Worm (Caenorhabditis elegans) whole organism, L1 larva: ENCODE measurements around the gene cnep-1.

Experiments used
- C16A3.4 ChIP-seq: fragments of 150-350 bp; optimal IDR thresholded peaks from 2 replicates; lab custom pipeline; 2014; ENCODE audit warnings: missing biosample characterization, missing genetic modification characterization
- C34B4.2 ChIP-seq: sonication (generic microtip); optimal IDR thresholded peaks from 2 replicates; lab custom pipeline; 2017; ENCODE audit warnings: mild to moderate bottlenecking, missing genetic modification characterization, missing compliant biosample characterization
- blmp-1 ChIP-seq: fragments of 150-350 bp; optimal IDR thresholded peaks from 2 replicates; lab custom pipeline; 2014; ENCODE audit warnings: missing biosample characterization, missing genetic modification characterization
- ceh-8 ChIP-seq: fragments of 200-800 bp; sonication (Bioruptor generic); optimal IDR thresholded peaks from 2 replicates; lab custom pipeline; 2018; ENCODE audit warnings: mild to moderate bottlenecking, missing genetic modification characterization, moderate library complexity, missing compliant biosample characterization
- ceh-82 ChIP-seq, 3 experiments: fragments of 150-350 bp in 1 of 3; sonication (generic microtip) in 2 of 3; optimal IDR thresholded peaks; 2 replicates each; lab custom pipeline; 2014 to 2017; ENCODE audit warnings: missing biosample characterization in 3 of 3, missing genetic modification characterization in 3 of 3
- ceh-90 ChIP-seq: sonication (generic microtip); optimal IDR thresholded peaks from 2 replicates; lab custom pipeline; 2016; ENCODE audit warnings: missing genetic modification characterization, missing compliant biosample characterization
- dsc-1 ChIP-seq: sonication (generic microtip); optimal IDR thresholded peaks from 2 replicates; lab custom pipeline; 2016; ENCODE audit warnings: mild to moderate bottlenecking, missing genetic modification characterization, missing compliant biosample characterization
- efl-1 ChIP-seq, 4 experiments: fragments of 150-350 bp; optimal IDR thresholded peaks in 3 of 4; peaks in 1 of 4; 1 replicate in 1 of 4; 2 replicates in 3 of 4; lab custom pipeline; 2014; ENCODE audit warnings: missing biosample characterization in 2 of 4, missing genetic modification characterization in 2 of 4, missing genetic modification reagents in 2 of 4
- elt-2 ChIP-seq: sonication (generic microtip); optimal IDR thresholded peaks from 2 replicates; lab custom pipeline; 2016; ENCODE audit warnings: missing genetic modification characterization, mild to moderate bottlenecking, inconsistent platforms, missing compliant biosample characterization, missing genetic modification reagents
- elt-3 ChIP-seq, 6 experiments: fragments of 150-350 bp in 1 of 6; sonication (generic microtip); optimal IDR thresholded peaks; 2 replicates each; lab custom pipeline; 2017 to 2018; ENCODE audit warnings: missing biosample characterization in 6 of 6, missing genetic modification characterization in 6 of 6, inconsistent platforms in 1 of 6
- hlh-17 ChIP-seq: fragments of 200-800 bp; sonication (Bioruptor generic); optimal IDR thresholded peaks from 2 replicates; lab custom pipeline; 2018; ENCODE audit warnings: missing genetic modification characterization, mild to moderate bottlenecking, missing compliant biosample characterization, moderate library complexity, borderline replicate concordance
- lin-13 ChIP-seq: fragments of 150-350 bp; optimal IDR thresholded peaks from 2 replicates; lab custom pipeline; 2014; ENCODE audit warnings: missing biosample characterization, missing genetic modification reagents, missing genetic modification characterization
- lin-14 ChIP-seq: fragments of 200-800 bp; sonication (Bioruptor generic); optimal IDR thresholded peaks from 2 replicates; lab custom pipeline; 2018; ENCODE audit warnings: mild to moderate bottlenecking, missing genetic modification characterization, moderate library complexity, missing compliant biosample characterization
- lin-15B ChIP-seq: fragments of 150-350 bp; sonication (generic microtip); optimal IDR thresholded peaks from 3 replicates; lab custom pipeline; 2014; ENCODE audit warnings: missing biosample characterization, missing genetic modification characterization
- lin-35 ChIP-seq, 2 experiments: fragments of 150-350 bp; optimal IDR thresholded peaks; 2 replicates each; lab custom pipeline; 2014; ENCODE audit warnings: missing biosample characterization in 2 of 2, missing genetic modification characterization in 2 of 2, missing genetic modification reagents in 2 of 2
- lin-39 ChIP-seq: fragments of 150-350 bp; optimal IDR thresholded peaks from 2 replicates; lab custom pipeline; 2014; ENCODE audit warnings: missing biosample characterization, missing genetic modification reagents, missing genetic modification characterization
- lir-3 ChIP-seq: sonication (generic microtip); optimal IDR thresholded peaks from 2 replicates; lab custom pipeline; 2016; ENCODE audit warnings: mild to moderate bottlenecking, missing genetic modification characterization, moderate library complexity, missing compliant biosample characterization; ENCODE audit not compliant: poor library complexity
- lsy-2 ChIP-seq, 2 experiments: fragments of 150-350 bp; optimal IDR thresholded peaks; 2 replicates each; lab custom pipeline; 2014; ENCODE audit warnings: missing biosample characterization in 2 of 2, missing genetic modification characterization in 2 of 2
- nhr-12 ChIP-seq: sonication (generic microtip); optimal IDR thresholded peaks from 2 replicates; lab custom pipeline; 2017; ENCODE audit warnings: missing biosample characterization, missing genetic modification characterization
- nhr-19 ChIP-seq: fragments of 200-800 bp; sonication (Bioruptor generic); conservative IDR thresholded peaks from 2 replicates; pipeline ENCODE4 v1.3.6; 2022; ENCODE audit warnings: missing genetic modification characterization, missing compliant biosample characterization
- nhr-20 ChIP-seq: sonication (generic microtip); optimal IDR thresholded peaks from 2 replicates; lab custom pipeline; 2016; ENCODE audit warnings: mild to moderate bottlenecking, missing genetic modification characterization, missing compliant biosample characterization
- nhr-237 ChIP-seq: fragments of 150-350 bp; optimal IDR thresholded peaks from 2 replicates; lab custom pipeline; 2014; ENCODE audit warnings: missing biosample characterization, missing genetic modification characterization
- nhr-47 ChIP-seq: sonication (generic microtip); optimal IDR thresholded peaks from 2 replicates; lab custom pipeline; 2016; ENCODE audit warnings: mild to moderate bottlenecking, missing genetic modification characterization, moderate library complexity, missing compliant biosample characterization
- nhr-76 ChIP-seq: sonication (generic microtip); optimal IDR thresholded peaks from 2 replicates; lab custom pipeline; 2017; ENCODE audit warnings: missing biosample characterization, missing genetic modification characterization
- nhr-85 ChIP-seq: sonication (generic microtip); peaks from one replicate; lab custom pipeline; 2016; ENCODE audit warnings: missing genetic modification characterization, inconsistent platforms, missing compliant biosample characterization
- nhr-90 ChIP-seq: sonication (generic microtip); optimal IDR thresholded peaks from 2 replicates; lab custom pipeline; 2016; ENCODE audit warnings: mild to moderate bottlenecking, missing genetic modification characterization, missing compliant biosample characterization; ENCODE audit not compliant: poor library complexity
- rnt-1 ChIP-seq: sonication (generic microtip); optimal IDR thresholded peaks from 2 replicates; lab custom pipeline; 2016; ENCODE audit warnings: mild to moderate bottlenecking, missing genetic modification characterization, moderate library complexity, missing compliant biosample characterization
- skn-1 ChIP-seq: fragments of 150-350 bp; optimal IDR thresholded peaks from 2 replicates; lab custom pipeline; 2014; ENCODE audit warnings: missing biosample characterization, missing genetic modification characterization
- snu-23 ChIP-seq: sonication (generic microtip); optimal IDR thresholded peaks from 2 replicates; lab custom pipeline; 2016; ENCODE audit warnings: missing genetic modification characterization, missing compliant biosample characterization
- sptf-1 ChIP-seq: fragments of 150-350 bp; optimal IDR thresholded peaks from 2 replicates; lab custom pipeline; 2014; ENCODE audit warnings: missing biosample characterization, missing genetic modification characterization
- swsn-7 ChIP-seq: sonication (generic microtip); optimal IDR thresholded peaks from 2 replicates; lab custom pipeline; 2016; ENCODE audit warnings: missing genetic modification characterization, missing compliant biosample characterization
- tlp-1 ChIP-seq: fragments of 150-350 bp; optimal IDR thresholded peaks from 2 replicates; lab custom pipeline; 2014; ENCODE audit warnings: missing biosample characterization, missing genetic modification characterization
- unc-130 ChIP-seq: fragments of 150-350 bp; optimal IDR thresholded peaks from 2 replicates; lab custom pipeline; 2017; ENCODE audit warnings: missing biosample characterization, missing genetic modification characterization, inconsistent platforms
- unc-98 ChIP-seq: fragments of 200-800 bp; sonication (Bioruptor generic); IDR thresholded peaks from 2 replicates; pipeline ENCODE4 v1.3.6; 2022; ENCODE audit warnings: missing genetic modification characterization, missing compliant biosample characterization
- vab-15 ChIP-seq: sonication (generic microtip); optimal IDR thresholded peaks from 2 replicates; lab custom pipeline; 2017; ENCODE audit warnings: missing genotype, mild to moderate bottlenecking, missing genetic modification characterization, missing compliant biosample characterization
- zip-4 ChIP-seq: fragments of 200-800 bp; sonication (Bioruptor generic); optimal IDR thresholded peaks from 2 replicates; lab custom pipeline; 2018; ENCODE audit warnings: mild to moderate bottlenecking, missing genetic modification characterization, moderate library complexity, missing compliant biosample characterization
- ztf-11 ChIP-seq, 2 experiments: sonication (generic microtip); optimal IDR thresholded peaks; 2 replicates each; lab custom pipeline; 2016 to 2017; ENCODE audit warnings: missing genetic modification characterization in 2 of 2, missing biosample characterization in 1 of 2, missing compliant biosample characterization in 1 of 2

Gene cnep-1

DNA sequence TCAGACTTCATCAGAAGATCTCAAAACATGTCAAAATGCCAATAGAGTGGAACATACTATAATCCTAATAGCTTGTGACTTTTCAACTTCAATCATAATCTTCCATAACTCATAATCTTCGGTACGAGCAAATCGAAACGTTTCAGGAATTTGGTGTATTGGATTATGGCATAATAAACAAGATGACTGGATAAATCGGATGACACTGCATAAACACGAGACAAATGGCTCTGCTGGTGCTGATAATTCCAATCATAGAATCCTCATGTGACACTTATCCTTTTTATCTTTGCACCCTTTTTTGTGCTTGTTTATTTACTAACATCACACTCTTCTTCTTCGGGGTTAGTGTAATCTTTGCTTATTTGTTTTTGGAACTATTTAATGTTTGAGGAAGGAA, 27.1 kb upstream of the cnep-1 start (continued):
- TF ChIP-seq ztf-11 (tag; optimal IDR thresholded peaks at IDR 0.05; lab: Kevin White, UChicago) (no peak), nhr-47 (peak; percentile 56)
- TF ChIP-seq, all 84 proteins: peak for 11

- no peak for TF ChIP-seq efl-1 (optimal IDR thresholded peaks at IDR 0.05; lab: Kevin White, UChicago)
- peak in 1 of 2 experiments; percentile 59 for TF ChIP-seq efl-1 (GFP tag; optimal IDR thresholded peaks at IDR 0.05 in 1 of 2; lab: Kevin White, UChicago)
- TF ChIP-seq ceh-8 (GFP tag; lab: Kevin White, UChicago) = no peak
- TF ChIP-seq hlh-17 = no peak
- TF ChIP-seq nhr-19 (GFP tag; lab: Robert Waterston, UW) = no peak
- TF ChIP-seq sptf-1 (tag; lab: Kevin White, UChicago) = no peak
Observed at ce11 chrII:7287140-7287539, 23.0 kb upstream of the cnep-1 start.

ce11 chrII:7287709-7288108, 22.4 kb upstream of the cnep-1 start:
- TF ChIP-seq lsy-2 (tag; optimal IDR thresholded peaks at IDR 0.05; lab: Kevin White, UChicago) (no peak), lir-3 (tag; lab: Kevin White, UChicago) (no peak), zip-4 (GFP tag; lab: Kevin White, UChicago) (peak; percentile 14), tlp-1 (tag; lab: Kevin White, UChicago) (no peak), lin-14 (GFP tag; lab: Kevin White, UChicago) (peak; percentile 59), nhr-20 (peak; percentile 68), rnt-1 (tag; lab: Kevin White, UChicago) (no peak), unc-98 (GFP tag; lab: Robert Waterston, UW) (no peak), nhr-237 (no peak), blmp-1 (tag; lab: Kevin White, UChicago) (peak; percentile 37), C16A3.4 (tag; lab: Kevin White, UChicago) (peak; percentile 8), nhr-85 (tag; lab: Kevin White, UChicago) (peak; percentile 77), nhr-19 (GFP tag; lab: Robert Waterston, UW) (peak; percentile 47), efl-1 (optimal IDR thresholded peaks at IDR 0.05; lab: Kevin White, UChicago) (no peak), efl-1 (GFP tag; optimal IDR thresholded peaks at IDR 0.05 in 1 of 2; lab: Kevin White, UChicago) (peak in 1 of 2 experiments; percentile 82), lin-13 (GFP tag; lab: Kevin White, UChicago) (no peak), elt-2 (peak; percentile 53), ceh-82 (tag; optimal IDR thresholded peaks at IDR 0.05; lab: Kevin White, UChicago) (no peak), elt-3 (tag; optimal IDR thresholded peaks at IDR 0.05; lab: Kevin White, UChicago) (peak in 5 of 6 experiments; percentile 50 to 97 (median 72)), lin-35 (GFP tag; optimal IDR thresholded peaks at IDR 0.05; lab: Kevin White, UChicago) (peak in 1 of 2 experiments; percentile 57), skn-1 (tag; lab: Kevin White, UChicago) (peak; percentile 0), nhr-90 (tag; lab: Kevin White, UChicago) (peak; percentile 47), swsn-7 (tag; lab: Kevin White, UChicago) (no peak)

DNA sequence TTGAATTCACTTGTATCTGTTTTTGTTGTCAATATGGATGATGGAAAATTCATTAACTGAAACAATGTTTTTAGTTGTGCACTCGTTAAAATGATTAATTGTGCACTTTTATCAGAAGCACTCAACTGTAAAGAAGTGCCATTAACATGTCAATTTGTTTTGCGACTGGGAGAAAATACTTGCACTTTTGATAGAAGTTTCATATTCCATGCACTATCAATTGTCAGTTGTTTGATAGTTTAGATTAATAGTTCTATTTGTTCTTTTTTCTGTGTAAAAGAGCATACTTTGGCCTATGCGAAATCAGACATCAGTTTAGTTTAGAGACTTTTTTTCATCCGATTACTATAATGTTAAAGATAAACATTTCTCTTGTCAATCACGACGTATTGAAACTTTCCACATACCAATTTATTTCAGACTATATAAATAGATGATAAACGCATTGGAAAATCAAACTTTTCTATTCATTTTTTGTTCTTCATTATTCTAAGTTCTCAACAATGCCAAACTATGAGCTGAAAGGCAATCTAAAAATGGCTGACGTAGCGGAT, 20.1 kb upstream of the cnep-1 start, which contains the start of gene C30G12.2:
Gene C30G12.2, plus strand, starts transcription at position 504 of the 554 bp plus-strand sequence.
- TF ChIP-seq unc-130 (tag; lab: Kevin White, UChicago) = no peak
- TF ChIP-seq nhr-237 = no peak
- peak; percentile 61 for TF ChIP-seq elt-2

DNA sequence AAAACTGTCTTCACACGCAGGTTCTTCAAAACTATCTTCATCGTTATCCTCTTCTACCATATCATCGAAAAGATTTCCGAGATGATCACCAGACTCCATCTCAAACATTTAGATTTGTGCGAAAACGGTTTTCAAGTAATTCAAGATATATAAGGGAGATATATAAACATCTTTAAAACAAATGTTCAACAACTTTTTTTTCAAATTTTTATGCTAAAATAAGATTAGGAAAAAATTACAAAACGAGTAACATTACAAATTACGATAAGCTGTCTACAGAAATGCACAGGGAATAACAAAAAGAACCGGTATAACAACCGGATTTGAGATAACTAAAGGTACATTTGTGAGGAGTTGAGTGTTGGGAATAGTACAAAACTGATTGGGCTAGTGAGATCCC, 14.2 kb upstream of the cnep-1 start, which contains the start of gene C30G12.6:
Gene C30G12.6, minus strand, starts transcription at position 101 of the 400 bp plus-strand sequence.
- peak; percentile 14 for TF ChIP-seq nhr-85 (tag; lab: Kevin White, UChicago)
- TF ChIP-seq lin-35 (GFP tag; optimal IDR thresholded peaks at IDR 0.05; lab: Kevin White, UChicago) = no peak

DNA sequence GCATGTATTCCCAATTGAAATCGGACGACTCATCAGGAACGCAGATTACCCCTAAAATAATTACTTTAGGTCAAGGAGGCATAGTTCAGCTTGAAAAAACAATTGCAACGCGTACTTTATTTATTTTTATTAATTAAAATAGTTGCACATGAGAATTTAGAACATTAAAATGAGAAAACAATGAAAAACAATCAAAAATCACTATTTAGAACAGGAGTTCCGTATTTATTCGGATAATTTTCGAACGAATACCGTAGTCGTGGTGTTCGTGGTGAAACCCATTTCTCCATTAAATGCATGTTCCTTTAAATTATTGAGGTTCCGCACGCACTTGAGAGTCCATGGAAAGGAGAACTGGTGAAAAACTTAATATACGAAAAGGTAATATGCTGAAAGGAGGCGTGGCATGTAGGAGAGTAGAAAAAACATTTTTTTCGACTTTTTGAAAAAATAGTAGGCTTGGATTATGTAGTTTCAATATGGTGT, 11.9 kb upstream of the cnep-1 start, which contains the start of gene puf-8:
Gene puf-8, minus strand, starts transcription at position 51 of the 486 bp plus-strand sequence.
- TF ChIP-seq nhr-12 = no peak
- no peak for TF ChIP-seq snu-23 (GFP tag; lab: Kevin White, UChicago)
- no peak for TF ChIP-seq nhr-76 (tag; lab: Kevin White, UChicago)
- no peak for TF ChIP-seq C34B4.2
- no peak for TF ChIP-seq ztf-11 (tag; optimal IDR thresholded peaks at IDR 0.05; lab: Kevin White, UChicago)
- no peak for TF ChIP-seq lin-15B (tag; lab: Kevin White, UChicago)
- no peak for TF ChIP-seq nhr-90 (tag; lab: Kevin White, UChicago)
- TF ChIP-seq zip-4 (GFP tag; lab: Kevin White, UChicago) = no peak
- no peak for TF ChIP-seq lin-39 (tag; lab: Kevin White, UChicago)
- no peak for TF ChIP-seq ceh-90
- TF ChIP-seq blmp-1 (tag; lab: Kevin White, UChicago) = no peak
- no peak for TF ChIP-seq skn-1 (tag; lab: Kevin White, UChicago)
- no peak for TF ChIP-seq vab-15
- TF ChIP-seq dsc-1 (tag; lab: Kevin White, UChicago) = no peak
- no peak for TF ChIP-seq elt-3 (tag; optimal IDR thresholded peaks at IDR 0.05; lab: Kevin White, UChicago)
- no peak for TF ChIP-seq tlp-1 (tag; lab: Kevin White, UChicago)
- TF ChIP-seq swsn-7 (tag; lab: Kevin White, UChicago) = no peak
- TF ChIP-seq lin-35 (GFP tag; optimal IDR thresholded peaks at IDR 0.05; lab: Kevin White, UChicago) = no peak
- TF ChIP-seq, all 84 proteins: peak for 0
